Worm (Caenorhabditis elegans) whole organism, early embryonic: Measurements from ENCODE around the gene C09G12.17.

Experiments used
- F13C5.2 ChIP-seq: sonication (generic microtip); optimal IDR thresholded peaks from 2 replicates; lab custom pipeline; 2017; ENCODE audit warnings: mild to moderate bottlenecking, missing genetic modification characterization, inconsistent platforms, missing compliant biosample characterization
- ama-1 ChIP-seq: fragments of 150-350 bp; optimal IDR thresholded peaks from 2 replicates; lab custom pipeline; 2014
- ceh-13 ChIP-seq: fragments of 200-800 bp; sonication (Bioruptor generic); optimal IDR thresholded peaks from 2 replicates; lab custom pipeline; 2018; ENCODE audit warnings: mild to moderate bottlenecking, missing genetic modification characterization, missing compliant biosample characterization
- ceh-36 ChIP-seq: sonication (generic microtip); optimal IDR thresholded peaks from 2 replicates; lab custom pipeline; 2016; ENCODE audit warnings: missing genetic modification characterization, inconsistent platforms, missing compliant biosample characterization
- ets-7 ChIP-seq: sonication (generic microtip); optimal IDR thresholded peaks from 2 replicates; lab custom pipeline; 2016; ENCODE audit warnings: missing genotype, missing genetic modification characterization, missing compliant biosample characterization
- flt-1 ChIP-seq: fragments of 200-800 bp; sonication (Bioruptor generic); IDR thresholded peaks from 2 replicates; pipeline ENCODE4 v1.3.6; 2022; ENCODE audit warnings: missing genetic modification characterization, missing compliant biosample characterization
- hmbx-1 ChIP-seq: sonication (generic microtip); optimal IDR thresholded peaks from 2 replicates; lab custom pipeline; 2016; ENCODE audit warnings: mild to moderate bottlenecking, missing genetic modification characterization, missing compliant biosample characterization
- sea-1 ChIP-seq: fragments of 200-800 bp; sonication (Bioruptor generic); conservative IDR thresholded peaks from 2 replicates; pipeline ENCODE4 v1.3.6; 2022; ENCODE audit warnings: missing genetic modification characterization, missing compliant biosample characterization
- tbx-11 ChIP-seq: fragments of 200-800 bp; sonication (Bioruptor generic); IDR thresholded peaks from 2 replicates; pipeline ENCODE4 v1.3.6; 2022; ENCODE audit warnings: missing genetic modification characterization, missing compliant biosample characterization
- tbx-37 ChIP-seq: fragments of 200-800 bp; sonication (Bioruptor generic); conservative IDR thresholded peaks from 2 replicates; pipeline ENCODE4 v1.3.6; 2022; ENCODE audit warnings: missing genetic modification reagents, missing genetic modification characterization, missing compliant biosample characterization
- tra-4 ChIP-seq: sonication (generic microtip); optimal IDR thresholded peaks from 2 replicates; lab custom pipeline; 2017; ENCODE audit warnings: missing genetic modification characterization, missing compliant biosample characterization

DNA sequence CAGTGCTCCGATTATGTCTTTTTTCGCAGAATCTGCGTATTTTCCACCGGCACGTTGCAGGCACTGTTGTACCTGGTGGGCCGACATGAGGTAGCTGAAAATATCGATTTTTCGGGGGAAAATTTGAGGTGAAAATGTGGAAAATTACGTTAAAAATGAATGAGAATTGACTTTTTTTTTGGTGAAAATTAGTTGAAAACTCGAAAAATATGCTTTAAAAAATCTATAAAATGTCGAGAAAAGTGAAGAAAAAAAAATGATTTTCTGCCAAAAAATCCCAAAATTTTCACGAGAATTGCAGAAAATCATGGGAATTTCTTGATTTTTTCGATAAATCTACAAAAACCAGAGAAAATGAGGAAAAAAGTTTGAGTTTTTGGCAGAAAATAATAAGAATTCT is 18.2 kb upstream of the C09G12.17 start, which contains the start of gene tsg-101:
- TF ChIP-seq ama-1 (lab: Kevin White, UChicago) (no peak), sea-1 (no peak), flt-1 (no peak), tbx-37 (no peak), F13C5.2 (tag; lab: Kevin White, UChicago) (no peak), tbx-11 (GFP tag; lab: Robert Waterston, UW) (no peak), ets-7 (tag; lab: Kevin White, UChicago) (no peak), hmbx-1 (tag; lab: Kevin White, UChicago) (no peak), ceh-13 (GFP tag; lab: Kevin White, UChicago) (no peak), ceh-36 (no peak), tra-4 (tag; lab: Kevin White, UChicago) (no peak)
